Fruit fly (Drosophila melanogaster) whole organism, embryonic: Measurements from ENCODE around the gene Calr.

Experiments used
- Abd-B ChIP-seq: fragments of 200-800 bp; sonication (Bioruptor generic); optimal IDR thresholded peaks from 2 replicates; lab custom pipeline; 2018; ENCODE audit warnings: missing biosample characterization, mild to moderate bottlenecking, missing genetic modification characterization, moderate library complexity
- Ada2b ChIP-seq: fragments of 200-800 bp; sonication (Bioruptor generic); IDR thresholded peaks from 2 replicates; pipeline ENCODE4 v1.3.6; 2022; ENCODE audit warnings: missing biosample characterization, missing genetic modification characterization
- B-H1 ChIP-seq: fragments of 200-800 bp; sonication (Bioruptor generic); IDR thresholded peaks from 3 replicates; pipeline ENCODE4 v1.3.6; 2022; ENCODE audit warnings: missing biosample characterization, missing genetic modification characterization
- C15 ChIP-seq: fragments of 200-800 bp; sonication (Bioruptor generic); IDR thresholded peaks from 3 replicates; pipeline ENCODE4 v1.3.6; 2022; ENCODE audit warnings: missing biosample characterization, missing genetic modification characterization
- CG10979 ChIP-seq: fragments of 200-800 bp; sonication (Bioruptor generic); optimal IDR thresholded peaks from 2 replicates; lab custom pipeline; 2018; ENCODE audit warnings: missing biosample characterization, mild to moderate bottlenecking, missing genetic modification characterization, moderate library complexity
- CG11504 ChIP-seq: fragments of 200-800 bp; sonication (Bioruptor generic); optimal IDR thresholded peaks from 3 replicates; lab custom pipeline; 2019; ENCODE audit warnings: missing biosample characterization, mild to moderate bottlenecking, missing genetic modification characterization, moderate library complexity
- CG12391 ChIP-seq: fragments of 200-800 bp; sonication (Bioruptor generic); optimal IDR thresholded peaks from 3 replicates; lab custom pipeline; 2018; ENCODE audit warnings: missing biosample characterization, mild to moderate bottlenecking, missing genetic modification characterization, moderate library complexity
- CG13775 ChIP-seq: fragments of 200-800 bp; sonication (Bioruptor generic); optimal IDR thresholded peaks from 3 replicates; lab custom pipeline; 2017; ENCODE audit warnings: missing biosample characterization, mild to moderate bottlenecking, missing genetic modification characterization
- CG14860 ChIP-seq: fragments of 200-800 bp; sonication (Bioruptor generic); IDR thresholded peaks from 3 replicates; pipeline ENCODE4 v1.3.6; 2022; ENCODE audit warnings: missing biosample characterization, missing genetic modification characterization; ENCODE audit not compliant: partially characterized antibody
- CG17612 ChIP-seq: fragments of 200-800 bp; sonication (Bioruptor generic); IDR thresholded peaks from 2 replicates; pipeline ENCODE4 v1.3.6; 2022; ENCODE audit warnings: missing biosample characterization, missing genetic modification characterization
- CG17829 ChIP-seq: fragments of 200-800 bp; optimal IDR thresholded peaks from 2 replicates; lab custom pipeline; 2019; ENCODE audit warnings: missing biosample characterization, mild to moderate bottlenecking, missing genetic modification characterization, moderate library complexity
- CG2129 ChIP-seq: fragments of 200-800 bp; sonication (Bioruptor generic); IDR thresholded peaks from 2 replicates; pipeline ENCODE4 v1.3.6; 2022; ENCODE audit warnings: missing biosample characterization, missing genetic modification characterization; ENCODE audit not compliant: partially characterized antibody
- CG30020 ChIP-seq: fragments of 200-800 bp; optimal IDR thresholded peaks from 2 replicates; lab custom pipeline; 2019; ENCODE audit warnings: missing biosample characterization, mild to moderate bottlenecking, missing genetic modification characterization, moderate library complexity
- CG32532 ChIP-seq: fragments of 200-800 bp; sonication (Bioruptor generic); IDR thresholded peaks from 2 replicates; pipeline ENCODE4 v1.3.6; 2022; ENCODE audit warnings: missing biosample characterization, missing genetic modification characterization
- CG8359 ChIP-seq: fragments of 200-800 bp; sonication (Bioruptor generic); optimal IDR thresholded peaks from 2 replicates; lab custom pipeline; 2017; ENCODE audit warnings: missing biosample characterization, mild to moderate bottlenecking, missing genetic modification characterization, borderline replicate concordance
- CG8478 ChIP-seq: fragments of >200 bp; optimal IDR thresholded peaks from 2 replicates; lab custom pipeline; 2018
- CG9797 ChIP-seq: fragments of 200-800 bp; sonication (Bioruptor generic); optimal IDR thresholded peaks from 3 replicates; lab custom pipeline; 2018; ENCODE audit warnings: missing biosample characterization, mild to moderate bottlenecking, missing genetic modification characterization
- CG9817 ChIP-seq: fragments of 200-800 bp; sonication (Bioruptor generic); optimal IDR thresholded peaks from 2 replicates; lab custom pipeline; 2018; ENCODE audit warnings: missing biosample characterization, mild to moderate bottlenecking, missing genetic modification characterization, moderate library complexity
- Chrac-16 ChIP-seq: fragments of 200-800 bp; sonication (Bioruptor generic); optimal IDR thresholded peaks from 3 replicates; lab custom pipeline; 2016; ENCODE audit warnings: missing biosample characterization, missing genetic modification characterization
- CoRest ChIP-seq: fragments of 200-800 bp; sonication (Bioruptor generic); optimal IDR thresholded peaks from 3 replicates; lab custom pipeline; 2018; ENCODE audit warnings: missing biosample characterization, mild to moderate bottlenecking, missing genetic modification characterization, moderate library complexity
- Dad ChIP-seq: fragments of 200-800 bp; sonication (Bioruptor generic); optimal IDR thresholded peaks from 3 replicates; lab custom pipeline; 2016; ENCODE audit warnings: missing biosample characterization, missing genetic modification characterization
- Dbx ChIP-seq: fragments of 200-800 bp; sonication (Bioruptor generic); IDR thresholded peaks from 3 replicates; pipeline ENCODE4 v1.3.6; 2022; ENCODE audit warnings: missing biosample characterization, missing genetic modification characterization
- Dfd ChIP-seq, 2 experiments: fragments of >200 bp; optimal IDR thresholded peaks; 2 replicates each; lab custom pipeline; 2017; ENCODE audit warnings: missing biosample characterization in 2 of 2, missing genetic modification characterization in 2 of 2
- Dp ChIP-seq: fragments of 200-800 bp; sonication (Bioruptor generic); optimal IDR thresholded peaks from 2 replicates; lab custom pipeline; 2018; ENCODE audit warnings: missing biosample characterization, mild to moderate bottlenecking, missing genetic modification characterization, moderate library complexity
- Dref ChIP-seq: fragments of 200-800 bp; sonication (Bioruptor generic); IDR thresholded peaks from 2 replicates; pipeline ENCODE4 v1.3.6; 2022; ENCODE audit warnings: missing biosample characterization, missing genetic modification characterization
- ERR ChIP-seq: fragments of 200-800 bp; sonication (Bioruptor generic); optimal IDR thresholded peaks from 2 replicates; lab custom pipeline; 2016; ENCODE audit warnings: missing biosample characterization, missing genetic modification characterization
- HLH4C ChIP-seq: fragments of 200-800 bp; sonication (Bioruptor generic); IDR thresholded peaks from 3 replicates; pipeline ENCODE4 v1.3.6; 2022; ENCODE audit warnings: missing biosample characterization, missing genetic modification characterization; ENCODE audit not compliant: partially characterized antibody
- Hmx ChIP-seq: fragments of 200-800 bp; sonication (Bioruptor generic); optimal IDR thresholded peaks from 2 replicates; lab custom pipeline; 2016; ENCODE audit warnings: missing biosample characterization, missing genetic modification characterization
- Jarid2 ChIP-seq: fragments of 200-800 bp; sonication (Bioruptor generic); optimal IDR thresholded peaks from 3 replicates; lab custom pipeline; 2017; ENCODE audit warnings: mild to moderate bottlenecking, missing biosample characterization, missing genetic modification reagents, missing genetic modification characterization
- Lhr ChIP-seq: fragments of 200-800 bp; sonication (Bioruptor generic); optimal IDR thresholded peaks from 3 replicates; lab custom pipeline; 2017; ENCODE audit warnings: mild to moderate bottlenecking, missing biosample characterization, missing genetic modification reagents, missing genetic modification characterization
- Mad ChIP-seq: fragments of 200-800 bp; sonication (Bioruptor generic); optimal IDR thresholded peaks from 2 replicates; lab custom pipeline; 2016; ENCODE audit warnings: missing biosample characterization, missing genetic modification characterization
- Nf-YC ChIP-seq: fragments of 200-800 bp; optimal IDR thresholded peaks from 3 replicates; lab custom pipeline; 2019; ENCODE audit warnings: missing biosample characterization, mild to moderate bottlenecking, missing genetic modification characterization, moderate library complexity
- Oaz ChIP-seq: fragments of 200-800 bp; sonication (Bioruptor generic); IDR thresholded peaks from 2 replicates; pipeline ENCODE4 v1.3.6; 2022; ENCODE audit warnings: missing biosample characterization, missing genetic modification characterization
- Pdp1 ChIP-seq, 2 experiments: fragments of 200-800 bp; sonication (Bioruptor generic); optimal IDR thresholded peaks; 3 replicates each; lab custom pipeline; 2016; ENCODE audit warnings: missing biosample characterization in 2 of 2, missing genetic modification characterization in 2 of 2, mild to moderate bottlenecking in 1 of 2, moderate library complexity in 1 of 2
- Rx ChIP-seq: fragments of 200-800 bp; sonication (Bioruptor generic); IDR thresholded peaks from 2 replicates; pipeline ENCODE4 v1.3.6; 2022; ENCODE audit warnings: missing biosample characterization, missing genetic modification characterization
- ac ChIP-seq: fragments of 200-800 bp; sonication (Bioruptor generic); optimal IDR thresholded peaks from 3 replicates; lab custom pipeline; 2017; ENCODE audit warnings: missing biosample characterization, mild to moderate bottlenecking, missing genetic modification characterization
- da ChIP-seq: fragments of 200-800 bp; sonication (Bioruptor generic); optimal IDR thresholded peaks from 2 replicates; lab custom pipeline; 2016; ENCODE audit warnings: missing biosample characterization, missing genetic modification characterization
- gfzf ChIP-seq: fragments of 200-800 bp; sonication (Bioruptor generic); optimal IDR thresholded peaks from 2 replicates; lab custom pipeline; 2016; ENCODE audit warnings: missing biosample characterization, mild to moderate bottlenecking, missing genetic modification characterization, moderate library complexity
- kah ChIP-seq: fragments of 200-800 bp; sonication (Bioruptor generic); optimal IDR thresholded peaks from 2 replicates; lab custom pipeline; 2018; ENCODE audit warnings: missing biosample characterization, mild to moderate bottlenecking, missing genetic modification characterization
- kay ChIP-seq: fragments of 200-800 bp; sonication (Bioruptor generic); optimal IDR thresholded peaks from 2 replicates; lab custom pipeline; 2016; ENCODE audit warnings: missing biosample characterization, missing genetic modification characterization
- nmo ChIP-seq: fragments of 200-800 bp; sonication (Bioruptor generic); optimal IDR thresholded peaks from 2 replicates; lab custom pipeline; 2018; ENCODE audit warnings: missing biosample characterization, mild to moderate bottlenecking, missing genetic modification characterization, moderate library complexity
- repo ChIP-seq: fragments of 200-800 bp; sonication (Bioruptor generic); optimal IDR thresholded peaks from 2 replicates; lab custom pipeline; 2016; ENCODE audit warnings: missing biosample characterization, missing genetic modification characterization
- sd ChIP-seq: fragments of 200-800 bp; sonication (Bioruptor generic); optimal IDR thresholded peaks from 3 replicates; lab custom pipeline; 2018; ENCODE audit warnings: missing biosample characterization, mild to moderate bottlenecking, missing genetic modification characterization, moderate library complexity
- sna ChIP-seq: fragments of 200-800 bp; sonication (Bioruptor generic); IDR thresholded peaks from 2 replicates; pipeline ENCODE4 v1.3.6; 2022; ENCODE audit warnings: missing biosample characterization, missing genetic modification characterization; ENCODE audit not compliant: partially characterized antibody
- tap ChIP-seq: fragments of 200-800 bp; optimal IDR thresholded peaks from 3 replicates; lab custom pipeline; 2019; ENCODE audit warnings: missing biosample characterization, mild to moderate bottlenecking, missing genetic modification characterization, moderate library complexity
- tio ChIP-seq: fragments of 200-800 bp; sonication (Bioruptor generic); optimal IDR thresholded peaks from 2 replicates; lab custom pipeline; 2017; ENCODE audit warnings: missing biosample characterization, missing genetic modification characterization, inconsistent platforms
- trem ChIP-seq: fragments of 200-800 bp; optimal IDR thresholded peaks from 3 replicates; lab custom pipeline; 2019; ENCODE audit warnings: missing biosample characterization, mild to moderate bottlenecking, missing genetic modification characterization, moderate library complexity
- tx ChIP-seq: fragments of 200-800 bp; sonication (Bioruptor generic); optimal IDR thresholded peaks from 2 replicates; lab custom pipeline; 2016; ENCODE audit warnings: missing biosample characterization, missing genetic modification characterization
- unc-4 ChIP-seq: fragments of 200-800 bp; sonication (Bioruptor generic); IDR thresholded peaks from 2 replicates; pipeline ENCODE4 v1.3.6; 2022; ENCODE audit warnings: missing biosample characterization, missing genetic modification characterization; ENCODE audit not compliant: partially characterized antibody
- wor ChIP-seq: fragments of 200-800 bp; sonication (Bioruptor generic); IDR thresholded peaks from 2 replicates; pipeline ENCODE4 v1.3.6; 2022; ENCODE audit warnings: missing biosample characterization, missing genetic modification characterization

Gene Calr

dm6 chr3R:9626880-9627401 lies 3.7 kb downstream of the Calr start, which contains the start of the genes CG9427 and CG8319 (continued):
- TF ChIP-seq Chrac-16 (peak; percentile 57), CG9797 (GFP tag; lab: Kevin White, UChicago) (peak; percentile 25), CG8478 (lab: Kevin White, UChicago) (no peak), tap (tag; lab: Kevin White, UChicago) (peak; percentile 41), Mad (peak; percentile 39), Dref (GFP tag; lab: Robert Waterston, UW) (peak; percentile 70), Pdp1 (GFP tag; optimal IDR thresholded peaks at IDR 0.05; lab: Kevin White, UChicago) (peak; percentile 52 to 54), CG17612 (GFP tag; lab: Robert Waterston, UW) (no peak), Abd-B (GFP tag; lab: Kevin White, UChicago) (no peak), CG32532 (peak; percentile 60), HLH4C (peak; percentile 88), gfzf (GFP tag; lab: Kevin White, UChicago) (peak; percentile 24), Rx (no peak), sd (peak; percentile 44), tio (GFP tag; lab: Kevin White, UChicago) (no peak), Nf-YC (tag; lab: Kevin White, UChicago) (peak; percentile 79), CG30020 (tag; lab: Kevin White, UChicago) (peak; percentile 51), ac (no peak), Jarid2 (GFP tag; lab: Kevin White, UChicago) (no peak), CG8359 (no peak), Ada2b (GFP tag; lab: Robert Waterston, UW) (no peak), CG12391 (tag; lab: Kevin White, UChicago) (peak; percentile 89), kah (GFP tag; lab: Kevin White, UChicago) (no peak), CG2129 (GFP tag; lab: Robert Waterston, UW) (peak; percentile 75), unc-4 (GFP tag; lab: Robert Waterston, UW) (peak; percentile 95), tx (GFP tag; lab: Kevin White, UChicago) (peak; percentile 43), B-H1 (no peak), CG17829 (peak; percentile 80), CG14860 (GFP tag; lab: Robert Waterston, UW) (peak; percentile 82), CoRest (tag; lab: Kevin White, UChicago) (peak; percentile 76), ERR (GFP tag; lab: Kevin White, UChicago) (peak; percentile 29), Oaz (peak; percentile 36; the same call in 1 of the 2 replicates), CG9817 (tag; lab: Kevin White, UChicago) (peak; percentile 55), Dp (GFP tag; lab: Kevin White, UChicago) (peak; percentile 93), Dfd (GFP tag; optimal IDR thresholded peaks at IDR 0.05; lab: Kevin White, UChicago) (no peak), Lhr (peak; percentile 16), kay (GFP tag; lab: Kevin White, UChicago) (peak; percentile 28), sna (peak; percentile 94), C15 (no peak), da (GFP tag; lab: Kevin White, UChicago) (no peak), trem (tag; lab: Kevin White, UChicago) (peak; percentile 86), repo (GFP tag; lab: Kevin White, UChicago) (no peak), Hmx (GFP tag; lab: Kevin White, UChicago) (peak; percentile 59), Dbx (GFP tag; lab: Robert Waterston, UW) (0 out of 3 replicates have a peak, but pooled peaks have one; percentile 45), CG10979 (tag; lab: Kevin White, UChicago) (peak; percentile 54), CG13775 (GFP tag; lab: Kevin White, UChicago) (peak; percentile 73), Dad (GFP tag; lab: Kevin White, UChicago) (peak; percentile 23), wor (GFP tag; lab: Robert Waterston, UW) (no peak), CG11504 (tag; lab: Kevin White, UChicago) (no peak), nmo (GFP tag; lab: Kevin White, UChicago) (peak; percentile 73)
